Fruit fly (Drosophila melanogaster) whole organism, embryonic: ENCODE measurements around the gene mad2.

Experiments used
- ERR ChIP-seq: fragments of 200-800 bp; sonication (Bioruptor generic); optimal IDR thresholded peaks from 2 replicates; lab custom pipeline; 2016; ENCODE audit warnings: missing biosample characterization, missing genetic modification characterization
- Lpt ChIP-seq: fragments of >200 bp; optimal IDR thresholded peaks from 2 replicates; lab custom pipeline; 2018; ENCODE audit warnings: missing biosample characterization, missing genetic modification characterization
- NC2β ChIP-seq: fragments of 200-800 bp; sonication (Bioruptor generic); optimal IDR thresholded peaks from 2 replicates; lab custom pipeline; 2016; ENCODE audit warnings: missing biosample characterization, missing genetic modification characterization
- dati ChIP-seq: fragments of 200-800 bp; sonication (Bioruptor generic); IDR thresholded peaks from 2 replicates; pipeline ENCODE4 v1.3.6; 2022; ENCODE audit warnings: missing biosample characterization, missing genetic modification characterization
- pfk ChIP-seq: fragments of 200-800 bp; sonication (Bioruptor generic); optimal IDR thresholded peaks from 2 replicates; lab custom pipeline; 2018; ENCODE audit warnings: missing biosample characterization, mild to moderate bottlenecking, missing genetic modification characterization, moderate library complexity
- psq ChIP-seq: fragments of 200-800 bp; sonication (Bioruptor generic); optimal IDR thresholded peaks from 2 replicates; lab custom pipeline; 2017; ENCODE audit warnings: missing biosample characterization, missing genetic modification characterization
- ttk ChIP-seq: fragments of 200-800 bp; sonication (Bioruptor generic); IDR thresholded peaks from 2 replicates; pipeline ENCODE4 v2.1.2; 2022; ENCODE audit warnings: missing biosample characterization, missing genetic modification characterization

DNA sequence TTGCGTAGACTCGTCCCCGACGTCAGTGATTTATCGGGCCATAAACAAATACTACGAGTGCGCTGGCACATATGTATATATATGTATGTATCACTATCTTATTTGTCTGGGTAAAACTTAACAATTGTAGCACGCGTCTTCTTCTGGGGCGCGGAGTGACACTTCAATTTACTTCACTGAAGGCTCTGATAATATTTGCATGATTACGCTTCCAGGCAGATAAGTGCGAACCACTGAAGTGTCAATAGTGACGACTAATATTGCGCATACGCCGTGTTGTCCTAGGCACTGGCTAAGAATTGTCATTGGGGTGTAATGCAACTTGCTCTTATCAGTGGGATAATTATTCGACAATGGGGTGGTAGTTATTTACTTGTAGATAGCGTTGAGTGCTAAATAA lies 8.6 kb upstream of the mad2 start:
- TF ChIP-seq NC2β (GFP tag; lab: Kevin White, UChicago) = no peak
- no peak for TF ChIP-seq Lpt (GFP tag; lab: Kevin White, UChicago)
- TF ChIP-seq pfk = no peak
- no peak for TF ChIP-seq dati (GFP tag; lab: Robert Waterston, UW)
- no peak for TF ChIP-seq psq (GFP tag; lab: Kevin White, UChicago)
- TF ChIP-seq ERR (GFP tag; lab: Kevin White, UChicago) = no peak
- TF ChIP-seq ttk (GFP tag; lab: Robert Waterston, UW) = no peak
